Worm (Caenorhabditis elegans): ENCODE results near the gene ceh-88.

- TF ChIP-seq flt-1 (GFP tag; IDR thresholded peaks at IDR 0.05) (no peak), cog-1 (tag; optimal IDR thresholded peaks at IDR 0.05) (no peak), tab-1 (GFP tag; IDR thresholded peaks at IDR 0.05) (no peak), T22C8.4 (GFP tag; IDR thresholded peaks at IDR 0.05) (no peak)
These were observed 10.0 kb downstream of the ceh-88 start, which contains the start of gene C49C3.10 for ce11 chrIV:17338920-17339510.
